Fruit fly (Drosophila melanogaster): Measurements from ENCODE around the gene CG13674.

The CG13674 gene

dm6 chr3L:8186627-8187396, 32.0 kb downstream of the CG13674 start, which contains the start of the genes ERR and Atg18a (continued):
- TF ChIP-seq CG31441 (GFP tag; IDR thresholded peaks at IDR 0.05) (peak; percentile 83; the same call in 1 of the 2 replicates), CG10321 (GFP tag; IDR thresholded peaks at IDR 0.05) (peak; percentile 69), nom (GFP tag; optimal IDR thresholded peaks at IDR 0.05) (no peak), CG18011 (GFP tag; optimal IDR thresholded peaks at IDR 0.05) (peak; percentile 70), maf-S (GFP tag; optimal IDR thresholded peaks at IDR 0.05) (peak; percentile 79), CkIIα-i1 (GFP tag; IDR thresholded peaks at IDR 0.05) (no peak), Gsc (GFP tag; IDR thresholded peaks at IDR 0.05) (peak; percentile 61), Oaz (GFP tag; IDR thresholded peaks at IDR 0.05) (peak; percentile 80), gem (tag; optimal IDR thresholded peaks at IDR 0.05) (peak; percentile 89), jumu (GFP tag; optimal IDR thresholded peaks at IDR 0.05) (peak; percentile 87), chif (GFP tag; optimal IDR thresholded peaks at IDR 0.05) (peak; percentile 75 to 80), ci (GFP tag; IDR thresholded peaks at IDR 0.05) (peak; percentile 82), CG14710 (tag; optimal IDR thresholded peaks at IDR 0.05) (peak; percentile 90), CG6854 (GFP tag; optimal IDR thresholded peaks at IDR 0.05) (no peak), gro (GFP tag; optimal IDR thresholded peaks at IDR 0.05) (peak; percentile 66), rib (GFP tag; IDR thresholded peaks at IDR 0.05) (peak; percentile 77), Oli (tag; optimal IDR thresholded peaks at IDR 0.05) (peak; percentile 80), Gug (GFP tag; IDR thresholded peaks at IDR 0.05) (peak; percentile 93), Ssrp (tag; optimal IDR thresholded peaks at IDR 0.05) (peak; percentile 88), CG15479 (GFP tag; optimal IDR thresholded peaks at IDR 0.05) (peak; percentile 90), CG1647 (GFP tag; optimal IDR thresholded peaks at IDR 0.05) (peak; percentile 61), MBD-R2 (GFP tag; IDR thresholded peaks at IDR 0.05) (peak; percentile 76), CG4617 (GFP tag; optimal IDR thresholded peaks at IDR 0.05; ENCODE audit: borderline replicate concordance) (peak; percentile 74), insv (GFP tag; optimal IDR thresholded peaks at IDR 0.05) (peak in 1 of 2 experiments; percentile 67), CG18619 (GFP tag; optimal IDR thresholded peaks at IDR 0.05) (peak; percentile 86), CG1792 (GFP tag; optimal IDR thresholded peaks at IDR 0.05) (peak; percentile 36), vfl (GFP tag; optimal IDR thresholded peaks at IDR 0.05) (peak; percentile 72), Dip3 (GFP tag; optimal IDR thresholded peaks at IDR 0.05) (peak; percentile 88), BEAF-32 (GFP tag; optimal IDR thresholded peaks at IDR 0.05) (peak; percentile 87), bcd (GFP tag; optimal IDR thresholded peaks at IDR 0.05) (peak; percentile 88), CG11696 (GFP tag; IDR thresholded peaks at IDR 0.05) (0 out of 2 replicates have a peak, but pooled peaks have one; percentile 13), unpg (GFP tag; optimal IDR thresholded peaks at IDR 0.05) (peak; percentile 71), Dek (tag; optimal IDR thresholded peaks at IDR 0.05) (peak; percentile 87), Lim3 (GFP tag; IDR thresholded peaks at IDR 0.05) (peak; percentile 45; the same call in 1 of the 2 replicates), NfI (GFP tag; optimal IDR thresholded peaks at IDR 0.05) (peak; percentile 87), CG10543 (GFP tag; optimal IDR thresholded peaks at IDR 0.05) (peak; percentile 92), Jarid2 (GFP tag; optimal IDR thresholded peaks at IDR 0.05) (no peak), al (GFP tag; IDR thresholded peaks at IDR 0.05) (peak; percentile 91), peb (GFP tag; IDR thresholded peaks at IDR 0.05) (peak; percentile 73; the same call in 1 of the 2 replicates), ERR (GFP tag; optimal IDR thresholded peaks at IDR 0.05) (peak; percentile 83), PHDP (tag; optimal IDR thresholded peaks at IDR 0.05) (peak; percentile 75), Lpt (GFP tag; optimal IDR thresholded peaks at IDR 0.05) (no peak), CG17568 (GFP tag; optimal IDR thresholded peaks at IDR 0.05) (no peak), bbx (GFP tag; IDR thresholded peaks at IDR 0.05; ENCODE audit: partially characterized antibody) (peak; percentile 50; the same call in 1 of the 2 replicates), BtbVII (GFP tag; optimal IDR thresholded peaks at IDR 0.05) (no peak), CoRest (tag; optimal IDR thresholded peaks at IDR 0.05) (peak; percentile 92), CG13775 (GFP tag; optimal IDR thresholded peaks at IDR 0.05) (peak; percentile 90), trh (GFP tag; optimal IDR thresholded peaks at IDR 0.05) (peak; percentile 24)

Data from whole organism, embryonic.